Fruit fly (Drosophila melanogaster): ENCODE results near the gene mamo.

The mamo gene

dm6 chrX:13894518-13894917 lies 95.8 kb downstream of the mamo start:
- TF ChIP-seq Dll (optimal IDR thresholded peaks at IDR 0.05), result no peak

- TF ChIP-seq usp (GFP tag; optimal IDR thresholded peaks at IDR 0.05) (no peak), pan (optimal IDR thresholded peaks at IDR 0.05) (peak; percentile 84)
These were observed 99.4 kb downstream of the mamo start for dm6 chrX:13890903-13891449.

- TF ChIP-seq EcR (GFP tag; optimal IDR thresholded peaks at IDR 0.05) (peak in 1 of 2 experiments; percentile 56), Dll (optimal IDR thresholded peaks at IDR 0.05) (peak; percentile 5), CG8478 (optimal IDR thresholded peaks at IDR 0.05) (no peak), usp (GFP tag; optimal IDR thresholded peaks at IDR 0.05) (no peak), psq (optimal IDR thresholded peaks at IDR 0.05) (no peak)
These were observed 99.9 kb downstream of the mamo start for dm6 chrX:13890435-13890845.

- no peak for TF ChIP-seq Dll (optimal IDR thresholded peaks at IDR 0.05)
- no peak for TF ChIP-seq usp (GFP tag; optimal IDR thresholded peaks at IDR 0.05)
- no peak for TF ChIP-seq CG8478 (optimal IDR thresholded peaks at IDR 0.05)
- TF ChIP-seq EcR (GFP tag; optimal IDR thresholded peaks at IDR 0.05), result no peak
- no peak for TF ChIP-seq psq (optimal IDR thresholded peaks at IDR 0.05)
- no peak for TF ChIP-seq pan (optimal IDR thresholded peaks at IDR 0.05)
These were observed 101.1 kb downstream of the mamo start for dm6 chrX:13889164-13889672.

- TF ChIP-seq EcR (GFP tag; optimal IDR thresholded peaks at IDR 0.05) (no peak), Dll (optimal IDR thresholded peaks at IDR 0.05) (no peak), usp (GFP tag; optimal IDR thresholded peaks at IDR 0.05) (no peak), pan (optimal IDR thresholded peaks at IDR 0.05) (no peak), CG8478 (optimal IDR thresholded peaks at IDR 0.05) (no peak), psq (optimal IDR thresholded peaks at IDR 0.05) (no peak)
These were observed 111.0 kb downstream of the mamo start for dm6 chrX:13879169-13879821.

dm6 chrX:13845728-13846127 lies 144.6 kb downstream of the mamo start, which contains the start of gene AMPdeam:
Gene AMPdeam (minus strand): TSS chrX:13845866.
- no peak for TF ChIP-seq EcR (GFP tag; optimal IDR thresholded peaks at IDR 0.05)
- no peak for TF ChIP-seq usp (GFP tag; optimal IDR thresholded peaks at IDR 0.05)
- no peak for TF ChIP-seq pan (optimal IDR thresholded peaks at IDR 0.05)

dm6 chrX:13844317-13844886 lies 145.9 kb downstream of the mamo start:
- TF ChIP-seq psq (optimal IDR thresholded peaks at IDR 0.05) (no peak), Dll (optimal IDR thresholded peaks at IDR 0.05) (no peak), CG8478 (optimal IDR thresholded peaks at IDR 0.05) (no peak), pan (optimal IDR thresholded peaks at IDR 0.05) (no peak), EcR (GFP tag; optimal IDR thresholded peaks at IDR 0.05) (no peak), usp (GFP tag; optimal IDR thresholded peaks at IDR 0.05) (no peak)

dm6 chrX:13843487-13843886 lies 146.8 kb downstream of the mamo start:
- TF ChIP-seq EcR (GFP tag; optimal IDR thresholded peaks at IDR 0.05) (no peak), Dll (optimal IDR thresholded peaks at IDR 0.05) (no peak), psq (optimal IDR thresholded peaks at IDR 0.05) (no peak), usp (GFP tag; optimal IDR thresholded peaks at IDR 0.05) (no peak), pan (optimal IDR thresholded peaks at IDR 0.05) (no peak), CG8478 (optimal IDR thresholded peaks at IDR 0.05) (no peak)

- TF ChIP-seq usp (GFP tag; optimal IDR thresholded peaks at IDR 0.05) (no peak), psq (optimal IDR thresholded peaks at IDR 0.05) (no peak), CG8478 (optimal IDR thresholded peaks at IDR 0.05) (no peak), pan (optimal IDR thresholded peaks at IDR 0.05) (no peak), Dll (optimal IDR thresholded peaks at IDR 0.05) (no peak), EcR (GFP tag; optimal IDR thresholded peaks at IDR 0.05) (no peak)
These were observed 150.3 kb downstream of the mamo start for dm6 chrX:13840075-13840474.

- no peak for TF ChIP-seq CG8478 (optimal IDR thresholded peaks at IDR 0.05)
- no peak for TF ChIP-seq Dll (optimal IDR thresholded peaks at IDR 0.05)
- TF ChIP-seq pan (optimal IDR thresholded peaks at IDR 0.05), result no peak
- no peak for TF ChIP-seq usp (GFP tag; optimal IDR thresholded peaks at IDR 0.05)
- TF ChIP-seq EcR (GFP tag; optimal IDR thresholded peaks at IDR 0.05), result no peak
- no peak for TF ChIP-seq psq (optimal IDR thresholded peaks at IDR 0.05)
These were observed 151.4 kb downstream of the mamo start for dm6 chrX:13838892-13839291.

dm6 chrX:13838255-13838654 lies 152.1 kb downstream of the mamo start:
- no peak for TF ChIP-seq pan (optimal IDR thresholded peaks at IDR 0.05)
- no peak for TF ChIP-seq psq (optimal IDR thresholded peaks at IDR 0.05)
- no peak for TF ChIP-seq CG8478 (optimal IDR thresholded peaks at IDR 0.05)
- TF ChIP-seq EcR (GFP tag; optimal IDR thresholded peaks at IDR 0.05), result no peak
- no peak for TF ChIP-seq Dll (optimal IDR thresholded peaks at IDR 0.05)
- TF ChIP-seq usp (GFP tag; optimal IDR thresholded peaks at IDR 0.05), result no peak

- TF ChIP-seq pan (optimal IDR thresholded peaks at IDR 0.05) (no peak), psq (optimal IDR thresholded peaks at IDR 0.05) (no peak), usp (GFP tag; optimal IDR thresholded peaks at IDR 0.05) (no peak), EcR (GFP tag; optimal IDR thresholded peaks at IDR 0.05) (no peak), CG8478 (optimal IDR thresholded peaks at IDR 0.05) (no peak), Dll (optimal IDR thresholded peaks at IDR 0.05) (no peak)
These were observed 160.3 kb downstream of the mamo start, which contains the start of gene jub for dm6 chrX:13830029-13830428. Gene jub (minus strand): TSS chrX:13830317.
